Worm (Caenorhabditis elegans) whole organism, late embryonic: Measurements from ENCODE around the gene F19B6.3.

Experiments
- C08G9.2 ChIP-seq: sonication (generic microtip); optimal IDR thresholded peaks from 2 replicates; lab custom pipeline; 2016; ENCODE audit warnings: mild to moderate bottlenecking, missing genetic modification characterization, moderate library complexity, missing compliant biosample characterization
- C38D4.7 ChIP-seq: fragments of 200-800 bp; sonication (Bioruptor generic); optimal IDR thresholded peaks from 2 replicates; lab custom pipeline; 2018; ENCODE audit warnings: mild to moderate bottlenecking, missing genetic modification characterization, moderate library complexity, missing compliant biosample characterization
- F13H6.1 ChIP-seq: sonication (generic microtip); optimal IDR thresholded peaks from 2 replicates; lab custom pipeline; 2016; ENCODE audit warnings: missing genetic modification characterization, missing compliant biosample characterization
- K02D7.2 ChIP-seq: sonication (generic microtip); optimal IDR thresholded peaks from 2 replicates; lab custom pipeline; 2017; ENCODE audit warnings: mild to moderate bottlenecking, missing genetic modification characterization, missing compliant biosample characterization
- K09A11.1 ChIP-seq: sonication (generic microtip); optimal IDR thresholded peaks from 2 replicates; lab custom pipeline; 2017; ENCODE audit warnings: antibody characterized with exemption, mild to moderate bottlenecking, missing genetic modification characterization, missing compliant biosample characterization; ENCODE audit not compliant: insufficient read depth
- T23F11.4 ChIP-seq: fragments of 200-800 bp; sonication (Bioruptor generic); optimal IDR thresholded peaks from 2 replicates; lab custom pipeline; 2018; ENCODE audit warnings: mild to moderate bottlenecking, missing genetic modification characterization, missing compliant biosample characterization
- ahr-1 ChIP-seq: sonication (generic microtip); optimal IDR thresholded peaks from 2 replicates; lab custom pipeline; 2016; ENCODE audit warnings: missing genetic modification characterization, missing compliant biosample characterization
- ama-1 ChIP-seq: fragments of 150-350 bp; optimal IDR thresholded peaks from 2 replicates; lab custom pipeline; 2014
- ceh-14 ChIP-seq: sonication (generic microtip); optimal IDR thresholded peaks from 2 replicates; lab custom pipeline; 2016; ENCODE audit warnings: missing genotype, missing genetic modification characterization, missing compliant biosample characterization
- ceh-18 ChIP-seq: sonication (generic microtip); optimal IDR thresholded peaks from 2 replicates; lab custom pipeline; 2016; ENCODE audit warnings: missing genetic modification characterization, missing compliant biosample characterization
- ceh-24 ChIP-seq: sonication (generic microtip); optimal IDR thresholded peaks from 2 replicates; lab custom pipeline; 2016; ENCODE audit warnings: mild to moderate bottlenecking, missing genetic modification characterization, missing compliant biosample characterization
- ceh-31 ChIP-seq: sonication (generic microtip); optimal IDR thresholded peaks from 2 replicates; lab custom pipeline; 2016; ENCODE audit warnings: missing genetic modification characterization, missing compliant biosample characterization
- ceh-34 ChIP-seq: sonication (generic microtip); optimal IDR thresholded peaks from 2 replicates; lab custom pipeline; 2016; ENCODE audit warnings: mild to moderate bottlenecking, missing genetic modification characterization, missing compliant biosample characterization
- ceh-48 ChIP-seq: sonication (generic microtip); optimal IDR thresholded peaks from 2 replicates; lab custom pipeline; 2016; ENCODE audit warnings: missing genetic modification characterization, inconsistent platforms, missing compliant biosample characterization
- ceh-9 ChIP-seq: sonication (generic microtip); optimal IDR thresholded peaks from 2 replicates; lab custom pipeline; 2016; ENCODE audit warnings: mild to moderate bottlenecking, missing genetic modification characterization, inconsistent platforms, missing compliant biosample characterization
- che-1 ChIP-seq: sonication (generic microtip); optimal IDR thresholded peaks from 2 replicates; lab custom pipeline; 2016; ENCODE audit warnings: mild to moderate bottlenecking, missing genetic modification characterization, missing compliant biosample characterization
- elt-2 ChIP-seq: sonication (generic microtip); optimal IDR thresholded peaks from 2 replicates; lab custom pipeline; 2016; ENCODE audit warnings: missing genetic modification reagents, missing genetic modification characterization, missing compliant biosample characterization
- ets-4 ChIP-seq: sonication (generic microtip); optimal IDR thresholded peaks from 2 replicates; lab custom pipeline; 2016; ENCODE audit warnings: missing genetic modification characterization, missing compliant biosample characterization
- eyg-1 ChIP-seq: sonication (generic microtip); optimal IDR thresholded peaks from 2 replicates; lab custom pipeline; 2016; ENCODE audit warnings: missing genotype, missing genetic modification characterization, missing compliant biosample characterization
- gmeb-2 ChIP-seq: sonication (generic microtip); optimal IDR thresholded peaks from 2 replicates; lab custom pipeline; 2016; ENCODE audit warnings: missing genetic modification characterization, inconsistent platforms, missing compliant biosample characterization
- hlh-13 ChIP-seq: fragments of 200-800 bp; sonication (Bioruptor generic); optimal IDR thresholded peaks from 2 replicates; lab custom pipeline; 2018; ENCODE audit warnings: mild to moderate bottlenecking, missing genetic modification characterization, missing compliant biosample characterization
- hlh-15 ChIP-seq: sonication (generic microtip); optimal IDR thresholded peaks from 2 replicates; lab custom pipeline; 2016; ENCODE audit warnings: missing genetic modification characterization, missing compliant biosample characterization
- hlh-30 ChIP-seq: sonication (generic microtip); optimal IDR thresholded peaks from 2 replicates; lab custom pipeline; 2017; ENCODE audit warnings: antibody characterized with exemption, missing genetic modification characterization, missing compliant biosample characterization; ENCODE audit not compliant: insufficient read depth
- hlh-6 ChIP-seq: sonication (generic microtip); optimal IDR thresholded peaks from 2 replicates; lab custom pipeline; 2016; ENCODE audit warnings: missing genotype, missing genetic modification characterization, missing compliant biosample characterization
- lim-6 ChIP-seq: sonication (generic microtip); optimal IDR thresholded peaks from 2 replicates; lab custom pipeline; 2016; ENCODE audit warnings: missing genetic modification characterization, missing compliant biosample characterization
- mec-3 ChIP-seq: sonication (generic microtip); optimal IDR thresholded peaks from 2 replicates; lab custom pipeline; 2016; ENCODE audit warnings: borderline replicate concordance, missing genetic modification characterization, missing compliant biosample characterization
- nfya-1 ChIP-seq: sonication (generic microtip); optimal IDR thresholded peaks from 2 replicates; lab custom pipeline; 2017; ENCODE audit warnings: missing genetic modification characterization, mild to moderate bottlenecking, missing compliant biosample characterization, antibody characterized with exemption, moderate library complexity
- npax-4 ChIP-seq: sonication (generic microtip); optimal IDR thresholded peaks from 2 replicates; lab custom pipeline; 2016; ENCODE audit warnings: missing genetic modification characterization, missing compliant biosample characterization
- pag-3 ChIP-seq: sonication (generic microtip); optimal IDR thresholded peaks from 2 replicates; lab custom pipeline; 2016; ENCODE audit warnings: missing compliant biosample characterization, missing genetic modification characterization, borderline replicate concordance
- pha-2 ChIP-seq: sonication (generic microtip); optimal IDR thresholded peaks from 2 replicates; lab custom pipeline; 2017; ENCODE audit warnings: mild to moderate bottlenecking, missing genetic modification characterization, missing compliant biosample characterization
- pros-1 ChIP-seq: fragments of 150-350 bp; optimal IDR thresholded peaks from 2 replicates; lab custom pipeline; 2014; ENCODE audit warnings: missing biosample characterization, missing genetic modification reagents, missing genetic modification characterization
- ref-2 ChIP-seq: sonication (generic microtip); optimal IDR thresholded peaks from 2 replicates; lab custom pipeline; 2016; ENCODE audit warnings: missing genetic modification characterization, missing compliant biosample characterization
- rnt-1 ChIP-seq: sonication (generic microtip); optimal IDR thresholded peaks from 2 replicates; lab custom pipeline; 2016; ENCODE audit warnings: missing genetic modification characterization, missing compliant biosample characterization
- sdc-2 ChIP-seq: sonication (generic microtip); optimal IDR thresholded peaks from 2 replicates; lab custom pipeline; 2016; ENCODE audit warnings: missing genotype, missing genetic modification characterization, missing compliant biosample characterization
- sox-2 ChIP-seq: fragments of 200-800 bp; sonication (Bioruptor generic); IDR thresholded peaks from 2 replicates; pipeline ENCODE4 v1.3.6; 2022; ENCODE audit warnings: missing genetic modification reagents, missing genetic modification characterization, missing compliant biosample characterization
- sox-4 ChIP-seq: sonication (generic microtip); optimal IDR thresholded peaks from 2 replicates; lab custom pipeline; 2017; ENCODE audit warnings: mild to moderate bottlenecking, missing genetic modification characterization, inconsistent platforms, missing compliant biosample characterization
- syd-9 ChIP-seq: sonication (generic microtip); optimal IDR thresholded peaks from 2 replicates; lab custom pipeline; 2016; ENCODE audit warnings: mild to moderate bottlenecking, missing genetic modification characterization, moderate library complexity, missing compliant biosample characterization
- ttx-3 ChIP-seq: sonication (generic microtip); optimal IDR thresholded peaks from 2 replicates; lab custom pipeline; 2016; ENCODE audit warnings: missing genetic modification reagents, missing genetic modification characterization, missing compliant biosample characterization
- unc-3 ChIP-seq, 2 experiments: fragments of 200-800 bp in 1 of 2; sonication (Bioruptor generic) in 1 of 2; sonication (generic microtip) in 1 of 2; conservative IDR thresholded peaks in 1 of 2; optimal IDR thresholded peaks in 1 of 2; 2 replicates each; pipeline versions ENCODE4 v1.3.6 to Lab custom; 2016 to 2022; ENCODE audit warnings: missing compliant biosample characterization in 2 of 2, missing genetic modification characterization in 2 of 2, missing genetic modification reagents in 1 of 2
- unc-42 ChIP-seq: sonication (generic microtip); optimal IDR thresholded peaks from 2 replicates; lab custom pipeline; 2016; ENCODE audit warnings: missing genotype, missing genetic modification characterization, missing compliant biosample characterization
- unc-55 ChIP-seq: sonication (generic microtip); optimal IDR thresholded peaks from 2 replicates; lab custom pipeline; 2017; ENCODE audit warnings: missing biosample characterization, missing genetic modification reagents, missing genetic modification characterization
- unc-86 ChIP-seq: sonication (generic microtip); optimal IDR thresholded peaks from 2 replicates; lab custom pipeline; 2016; ENCODE audit warnings: missing genetic modification characterization, missing compliant biosample characterization
- zip-5 ChIP-seq: sonication (generic microtip); optimal IDR thresholded peaks from 2 replicates; lab custom pipeline; 2016; ENCODE audit warnings: missing genetic modification characterization, missing compliant biosample characterization

F19B6.3 gene

DNA sequence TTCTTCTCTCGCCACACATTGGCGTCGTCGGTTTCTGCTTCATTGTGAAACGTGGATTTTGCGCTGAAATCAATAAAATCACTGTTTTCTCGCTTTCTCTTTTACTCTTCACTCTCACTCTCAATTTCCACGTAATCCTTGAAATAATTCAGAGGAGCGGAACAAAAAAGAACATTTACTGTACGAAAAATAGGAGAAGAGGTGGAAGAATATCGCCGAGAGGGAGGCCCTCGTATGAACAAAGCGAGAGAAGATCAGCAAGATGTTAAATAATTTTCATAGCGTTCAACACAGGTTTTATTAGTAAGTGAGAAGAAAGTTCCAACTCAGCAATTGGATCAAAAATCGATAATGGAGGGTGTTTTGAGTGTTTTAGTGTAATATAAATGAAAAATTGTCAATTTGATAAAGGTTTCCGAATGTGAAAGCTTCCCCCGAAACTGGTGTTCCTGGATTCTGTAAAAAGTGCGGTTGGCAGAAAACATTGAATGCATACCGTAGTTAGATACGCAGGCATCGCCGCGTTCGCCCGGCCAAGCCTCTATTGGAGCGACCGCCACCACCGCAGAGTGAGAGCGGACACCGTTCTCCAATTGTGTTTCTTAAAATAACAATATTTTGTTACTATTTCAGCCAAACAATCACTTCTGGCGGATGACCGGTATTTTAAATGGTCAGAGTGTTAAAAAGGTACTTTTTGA, 34.5 kb downstream of the F19B6.3 start, which contains the start of the genes ccr-4 and ZC518.8:
TSS of gene ccr-4 (plus strand) at position 151 of the 701 bp plus-strand sequence.
TSS of gene ZC518.8 (minus strand) at position 517 of the 701 bp plus-strand sequence.
- TF ChIP-seq ceh-48 (no peak), ceh-18 (tag; lab: Kevin White, UChicago) (no peak), pag-3 (tag; lab: Kevin White, UChicago) (no peak), hlh-6 (tag; lab: Kevin White, UChicago) (no peak), lim-6 (tag; lab: Kevin White, UChicago) (no peak)

DNA sequence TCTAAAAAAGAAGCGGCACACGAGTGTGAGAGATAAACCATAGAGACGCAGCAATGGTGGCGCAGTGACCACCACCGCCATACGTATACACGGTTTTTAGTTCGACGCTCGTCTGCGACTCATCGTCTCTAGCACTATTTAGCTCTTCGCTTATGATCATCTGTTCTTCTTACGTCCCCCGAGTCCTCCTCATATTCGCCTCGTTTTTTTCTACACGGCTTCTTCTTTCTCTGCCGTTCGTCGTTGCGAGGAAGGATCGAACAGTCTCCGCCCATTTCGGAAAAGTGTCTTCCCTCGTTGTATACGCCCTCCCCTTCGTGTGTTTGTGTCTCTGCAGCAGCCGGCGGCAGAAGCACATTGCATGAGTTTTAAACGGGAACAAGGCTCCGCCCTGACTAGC, 37.9 kb downstream of the F19B6.3 start:
- TF ChIP-seq elt-2 (tag; lab: Kevin White, UChicago) (no peak), C08G9.2 (tag; lab: Kevin White, UChicago) (peak; percentile 5), ttx-3 (no peak), zip-5 (no peak), hlh-15 (no peak), ceh-34 (no peak), ceh-9 (tag; lab: Kevin White, UChicago) (no peak), sox-2 (GFP tag; lab: Robert Waterston, UW) (no peak), sdc-2 (tag; lab: Kevin White, UChicago) (peak; percentile 2), ceh-48 (no peak), pag-3 (tag; lab: Kevin White, UChicago) (no peak), unc-3 (GFP tag; conservative IDR thresholded peaks at IDR 0.05; lab: Robert Waterston, UW) (no peak), unc-3 (tag; optimal IDR thresholded peaks at IDR 0.05; lab: Kevin White, UChicago) (no peak), hlh-6 (tag; lab: Kevin White, UChicago) (peak; percentile 9), mec-3 (tag; lab: Kevin White, UChicago) (no peak), ceh-14 (tag; lab: Kevin White, UChicago) (no peak), unc-42 (tag; lab: Kevin White, UChicago) (no peak)

DNA sequence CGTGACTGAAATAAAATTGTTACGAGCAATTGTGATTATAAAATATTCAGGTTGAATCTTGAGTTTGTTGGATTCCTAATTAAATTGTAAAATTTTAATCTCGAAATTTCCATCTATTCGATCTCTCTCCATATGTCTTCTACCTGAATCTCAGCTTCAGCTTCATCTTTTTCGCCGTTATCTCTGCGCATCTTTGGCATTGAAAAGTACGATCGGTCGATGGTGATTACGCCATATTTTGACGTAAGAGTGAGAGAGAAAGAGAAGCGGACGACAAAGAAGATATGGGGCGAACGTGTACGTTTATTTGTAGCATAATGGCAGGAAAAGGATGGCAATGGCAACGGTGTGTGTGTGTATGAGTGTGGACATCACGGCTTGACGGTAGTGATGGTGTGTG, 39.5 kb downstream of the F19B6.3 start:
- TF ChIP-seq sox-4 (tag; lab: Kevin White, UChicago) (no peak), rnt-1 (peak; percentile 34)

DNA sequence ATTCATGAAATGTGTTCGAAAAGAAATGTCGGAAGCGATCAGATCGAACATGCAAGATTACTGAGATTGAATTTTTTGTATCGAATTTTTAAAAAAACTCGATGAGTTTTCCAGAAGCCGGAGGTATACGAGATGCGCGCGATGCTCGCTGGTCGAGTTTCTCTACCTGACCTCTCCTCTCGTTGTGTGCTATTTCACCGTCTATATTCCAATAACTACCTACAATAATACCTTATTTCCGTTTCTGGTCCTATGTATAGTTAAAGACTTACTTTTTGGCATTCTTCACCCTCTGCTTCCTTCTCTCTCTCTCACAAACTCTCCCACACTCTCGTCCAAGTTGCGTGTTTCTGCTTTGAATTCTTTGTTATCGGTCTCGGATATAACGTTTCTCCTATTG, 44.3 kb downstream of the F19B6.3 start:
- TF ChIP-seq ceh-24 (tag; lab: Kevin White, UChicago), result no peak
- TF ChIP-seq ama-1, result no peak
- no peak for TF ChIP-seq hlh-30 (tag; lab: Kevin White, UChicago)
- TF ChIP-seq rnt-1, result no peak
- no peak for TF ChIP-seq C38D4.7 (GFP tag; lab: Kevin White, UChicago)
- TF ChIP-seq F13H6.1, result no peak
- no peak for TF ChIP-seq nfya-1 (tag; lab: Kevin White, UChicago)

DNA sequence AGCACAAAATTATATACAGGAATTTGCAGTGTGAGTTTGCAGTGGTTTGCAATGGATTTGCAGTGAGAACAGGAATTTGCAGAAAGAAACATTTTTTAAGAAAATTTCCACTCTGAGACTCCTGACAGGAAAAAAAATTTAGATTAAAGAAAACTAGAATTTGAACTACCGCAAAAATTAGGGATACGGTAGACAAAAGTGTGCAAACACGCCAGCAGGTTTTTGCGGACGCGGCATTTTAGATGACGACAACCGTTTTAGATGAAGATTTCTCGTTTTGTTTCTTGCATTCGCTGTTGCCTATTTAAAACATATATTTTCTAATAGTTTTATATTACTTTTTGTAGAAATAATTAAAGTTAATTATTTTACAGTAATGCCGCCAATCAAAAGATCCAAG, 44.8 kb downstream of the F19B6.3 start, which contains the start of gene wdr-46:
TSS of gene wdr-46 (plus strand) at position 375 of the 400 bp plus-strand sequence.
- no peak for TF ChIP-seq pros-1 (tag; lab: Kevin White, UChicago)
- no peak for TF ChIP-seq che-1 (tag; lab: Kevin White, UChicago)
- TF ChIP-seq ahr-1 (tag; lab: Kevin White, UChicago), result no peak
- TF ChIP-seq hlh-13 (GFP tag; lab: Kevin White, UChicago), result no peak
- no peak for TF ChIP-seq ets-4 (tag; lab: Kevin White, UChicago)
- TF ChIP-seq mec-3 (tag; lab: Kevin White, UChicago), result no peak
- TF ChIP-seq elt-2 (tag; lab: Kevin White, UChicago), result peak; percentile 44
- peak; percentile 43 for TF ChIP-seq unc-42 (tag; lab: Kevin White, UChicago)
- peak; percentile 38 for TF ChIP-seq ceh-31 (tag; lab: Kevin White, UChicago)
- TF ChIP-seq nfya-1 (tag; lab: Kevin White, UChicago), result peak; percentile 79
- no peak for TF ChIP-seq unc-86 (tag; lab: Kevin White, UChicago)
- peak; percentile 9 for TF ChIP-seq K09A11.1 (tag; lab: Kevin White, UChicago)
- no peak for TF ChIP-seq zip-5
- no peak for TF ChIP-seq pha-2
- TF ChIP-seq eyg-1 (tag; lab: Kevin White, UChicago), result no peak
- no peak for TF ChIP-seq npax-4 (tag; lab: Kevin White, UChicago)
- no peak for TF ChIP-seq ref-2 (tag; lab: Kevin White, UChicago)
- TF ChIP-seq unc-55 (GFP tag; lab: Kevin White, UChicago), result peak; percentile 38
- no peak for TF ChIP-seq gmeb-2 (tag; lab: Kevin White, UChicago)
- TF ChIP-seq K02D7.2, result no peak
- TF ChIP-seq T23F11.4 (GFP tag; lab: Kevin White, UChicago), result no peak
- no peak for TF ChIP-seq ceh-18 (tag; lab: Kevin White, UChicago)
- TF ChIP-seq syd-9 (tag; lab: Kevin White, UChicago), result no peak
- TF ChIP-seq lim-6 (tag; lab: Kevin White, UChicago), result no peak
